Fruit fly (Drosophila melanogaster) whole organism, wandering third instar larva: ENCODE measurements around the gene Dhc62B.

ENCODE experiments used
- CG9705 ChIP-seq: fragments of 200-800 bp; sonication (Bioruptor generic); optimal IDR thresholded peaks from 2 replicates; lab custom pipeline; 2018; ENCODE audit warnings: missing biosample characterization, mild to moderate bottlenecking, missing genetic modification characterization
- Dif ChIP-seq: fragments of 200-275, 200-300 bp; sonication (Bioruptor generic); optimal IDR thresholded peaks from 2 replicates; lab custom pipeline; 2018; ENCODE audit warnings: missing biosample characterization, missing genetic modification characterization; ENCODE audit not compliant: partially characterized antibody
- GATAd ChIP-seq: sonication (Bioruptor generic); optimal IDR thresholded peaks from 2 replicates; lab custom pipeline; 2016; ENCODE audit warnings: missing biosample characterization, missing genetic modification characterization
- HLH106 ChIP-seq: fragments of 200-800 bp; optimal IDR thresholded peaks from 3 replicates; lab custom pipeline; 2019; ENCODE audit warnings: missing biosample characterization, mild to moderate bottlenecking, missing genetic modification characterization, moderate library complexity
- Hnf4 ChIP-seq: fragments of 200-800 bp; sonication (Bioruptor generic); optimal IDR thresholded peaks from 2 replicates; lab custom pipeline; 2016; ENCODE audit warnings: missing biosample characterization, mild to moderate bottlenecking, missing genetic modification characterization
- Hr78 ChIP-seq: fragments of >200 bp; optimal IDR thresholded peaks from 2 replicates; lab custom pipeline; 2017; ENCODE audit warnings: missing biosample characterization, missing genetic modification characterization
- Hr83 ChIP-seq: fragments of 200-300 bp; sonication (Bioruptor generic); optimal IDR thresholded peaks from 2 replicates; lab custom pipeline; 2016; ENCODE audit warnings: missing biosample characterization, mild to moderate bottlenecking, missing genetic modification characterization, moderate library complexity; ENCODE audit not compliant: poor library complexity, severe bottlenecking
- Jra ChIP-seq: sonication (Bioruptor generic); optimal IDR thresholded peaks from 2 replicates; lab custom pipeline; 2016; ENCODE audit warnings: missing biosample characterization, missing genetic modification characterization
- Mio ChIP-seq: sonication (Bioruptor generic); optimal IDR thresholded peaks from 2 replicates; lab custom pipeline; 2016; ENCODE audit warnings: missing biosample characterization, missing genetic modification characterization
- Myc ChIP-seq: fragments of >200 bp; optimal IDR thresholded peaks from 2 replicates; lab custom pipeline; 2017
- N ChIP-seq: fragments of >200 bp; optimal IDR thresholded peaks from 2 replicates; lab custom pipeline; 2018; ENCODE audit warnings: missing biosample characterization, missing external identifiers, missing genetic modification characterization
- OdsH ChIP-seq: fragments of 200-800 bp; sonication (Bioruptor generic); optimal IDR thresholded peaks from 2 replicates; lab custom pipeline; 2016; ENCODE audit warnings: missing biosample characterization, mild to moderate bottlenecking, missing genetic modification characterization
- Rel ChIP-seq, 2 experiments: fragments of 200-800 bp; sonication (Bioruptor generic) in 1 of 2; optimal IDR thresholded peaks; 2 replicates in 1 of 2; 3 replicates in 1 of 2; lab custom pipeline; 2016 to 2019; ENCODE audit warnings: mild to moderate bottlenecking in 2 of 2, missing biosample characterization in 2 of 2, missing genetic modification characterization in 2 of 2, moderate library complexity in 1 of 2
- Sp1 ChIP-seq: fragments of 200-800 bp; sonication (Bioruptor generic); optimal IDR thresholded peaks from 3 replicates; lab custom pipeline; 2019; ENCODE audit warnings: missing biosample characterization, mild to moderate bottlenecking, missing genetic modification characterization, moderate library complexity
- br ChIP-seq: fragments of 200-800 bp; sonication (Bioruptor generic); optimal IDR thresholded peaks from 2 replicates; lab custom pipeline; 2016; ENCODE audit warnings: missing biosample characterization, missing genetic modification characterization
- brk ChIP-seq: fragments of 200-800 bp; sonication (Bioruptor generic); optimal IDR thresholded peaks from 2 replicates; lab custom pipeline; 2016; ENCODE audit warnings: missing biosample characterization, mild to moderate bottlenecking, missing genetic modification characterization
- dl ChIP-seq, 2 experiments: fragments of 175-275, 200-275 bp in 1 of 2; fragments of 200-275 bp in 1 of 2; sonication (Bioruptor generic); optimal IDR thresholded peaks; lab custom pipeline; 2018; ENCODE audit warnings: mild to moderate bottlenecking in 2 of 2, missing biosample characterization in 2 of 2, missing genetic modification characterization in 2 of 2, moderate library complexity in 2 of 2; ENCODE audit not compliant: partially characterized antibody in 2 of 2, insufficient read depth in 1 of 2
- dmrt93B ChIP-seq: fragments of 200-800 bp; sonication (Bioruptor generic); optimal IDR thresholded peaks from 2 replicates; lab custom pipeline; 2018; ENCODE audit warnings: missing biosample characterization, mild to moderate bottlenecking, missing genetic modification characterization
- dsf ChIP-seq: sonication (Bioruptor generic); optimal IDR thresholded peaks from 2 replicates; lab custom pipeline; 2016; ENCODE audit warnings: missing biosample characterization, missing genetic modification characterization, borderline replicate concordance
- foxo ChIP-seq, 2 experiments: fragments of 200-800 bp; sonication (Bioruptor generic); optimal IDR thresholded peaks; 2 replicates in 1 of 2; 3 replicates in 1 of 2; lab custom pipeline; 2016 to 2017; ENCODE audit warnings: missing biosample characterization in 2 of 2, missing genetic modification characterization in 2 of 2
- h ChIP-seq: fragments of 200-800 bp; sonication (Bioruptor generic); optimal IDR thresholded peaks from 3 replicates; lab custom pipeline; 2016; ENCODE audit warnings: missing biosample characterization, mild to moderate bottlenecking, missing genetic modification characterization
- jim ChIP-seq: fragments of 175-275, 200-325 bp; sonication (Bioruptor generic); optimal IDR thresholded peaks from 2 replicates; lab custom pipeline; 2016; ENCODE audit warnings: missing biosample characterization, mild to moderate bottlenecking, missing genetic modification characterization
- lola ChIP-seq: fragments of >200 bp; optimal IDR thresholded peaks from 2 replicates; lab custom pipeline; 2017; ENCODE audit warnings: missing biosample characterization, missing genetic modification characterization
- psq ChIP-seq: fragments of 200-800 bp; sonication (Bioruptor generic); optimal IDR thresholded peaks from 3 replicates; lab custom pipeline; 2017; ENCODE audit warnings: missing biosample characterization, mild to moderate bottlenecking, missing genetic modification characterization, moderate library complexity
- rgr ChIP-seq: fragments of 200-800 bp; sonication (Bioruptor generic); optimal IDR thresholded peaks from 3 replicates; lab custom pipeline; 2016; ENCODE audit warnings: missing biosample characterization, mild to moderate bottlenecking, missing genetic modification characterization
- sv ChIP-seq: fragments of 200-800 bp; sonication (Bioruptor generic); optimal IDR thresholded peaks from 3 replicates; lab custom pipeline; 2016; ENCODE audit warnings: missing biosample characterization, missing genetic modification characterization
- tai ChIP-seq: sonication (Bioruptor generic); optimal IDR thresholded peaks from 2 replicates; lab custom pipeline; 2016; ENCODE audit warnings: missing biosample characterization, missing genetic modification characterization

The Dhc62B gene

dm6 chr3L:1794943-1795696 lies 23.6 kb upstream of the Dhc62B start, which contains the start of the genes alpha-Spec, dlt and Cdc37:
Gene alpha-Spec, minus strand, starts transcription at chr3L:1795328.
Gene dlt, minus strand, starts transcription at chr3L:1795328.
Gene Cdc37, plus strand, starts transcription at chr3L:1795392.
- TF ChIP-seq CG9705 (GFP tag; lab: Kevin White, UChicago) (peak; percentile 44), Jra (no peak), lola (no peak), Sp1 (GFP tag; lab: Kevin White, UChicago) (peak; percentile 21), rgr (peak; percentile 20), HLH106 (peak; percentile 44), Hr83 (GFP tag; lab: Kevin White, UChicago) (no peak), br (GFP tag; lab: Kevin White, UChicago) (peak; percentile 35), Rel (GFP tag; optimal IDR thresholded peaks at IDR 0.05; lab: Kevin White, UChicago) (no peak), Rel (tag; optimal IDR thresholded peaks at IDR 0.05; lab: Kevin White, UChicago) (peak; percentile 53), psq (peak; percentile 2), dl (GFP tag; optimal IDR thresholded peaks at IDR 0.05; lab: Kevin White, UChicago; ENCODE audit: insufficient read depth in 1 of 2, partially characterized antibody in 2 of 2) (no peak), OdsH (peak; percentile 31), brk (GFP tag; lab: Kevin White, UChicago) (no peak), Hr78 (GFP tag; lab: Kevin White, UChicago) (no peak)
- TF ChIP-seq, all 38 proteins: peak for 8

- no peak for TF ChIP-seq Myc
- TF ChIP-seq Dif (GFP tag; lab: Kevin White, UChicago): peak; percentile 68
- peak in 1 of 2 experiments; percentile 37 for TF ChIP-seq dl (GFP tag; optimal IDR thresholded peaks at IDR 0.05; lab: Kevin White, UChicago; ENCODE audit: insufficient read depth in 1 of 2, partially characterized antibody in 2 of 2)
- TF ChIP-seq Rel (GFP tag; optimal IDR thresholded peaks at IDR 0.05; lab: Kevin White, UChicago): no peak
- TF ChIP-seq Rel (tag; optimal IDR thresholded peaks at IDR 0.05; lab: Kevin White, UChicago): peak; percentile 28
Measured at dm6 chr3L:1794164-1794942, 22.8 kb upstream of the Dhc62B start.

- TF ChIP-seq Sp1 (GFP tag; lab: Kevin White, UChicago) (no peak), foxo (GFP tag; optimal IDR thresholded peaks at IDR 0.05; lab: Kevin White, UChicago) (no peak), Jra (no peak), rgr (no peak), Hnf4 (GFP tag; lab: Kevin White, UChicago) (no peak), Myc (no peak), dl (GFP tag; optimal IDR thresholded peaks at IDR 0.05; lab: Kevin White, UChicago; ENCODE audit: insufficient read depth in 1 of 2, partially characterized antibody in 2 of 2) (no peak), Hr78 (GFP tag; lab: Kevin White, UChicago) (no peak), tai (no peak), Hr83 (GFP tag; lab: Kevin White, UChicago) (no peak), lola (no peak), sv (GFP tag; lab: Kevin White, UChicago) (no peak), dsf (GFP tag; lab: Kevin White, UChicago) (no peak), GATAd (GFP tag; lab: Kevin White, UChicago) (no peak), br (GFP tag; lab: Kevin White, UChicago) (no peak), Mio (GFP tag; lab: Kevin White, UChicago) (no peak), h (GFP tag; lab: Kevin White, UChicago) (no peak)
Measured at dm6 chr3L:1789339-1789738, 17.8 kb upstream of the Dhc62B start.

dm6 chr3L:1784092-1784491 lies 12.5 kb upstream of the Dhc62B start:
- TF ChIP-seq dmrt93B (GFP tag; lab: Kevin White, UChicago) (no peak), jim (GFP tag; lab: Kevin White, UChicago) (no peak), Rel (GFP tag; optimal IDR thresholded peaks at IDR 0.05; lab: Kevin White, UChicago) (no peak), Rel (tag; optimal IDR thresholded peaks at IDR 0.05; lab: Kevin White, UChicago) (peak; percentile 91), N (GFP tag; lab: Kevin White, UChicago) (no peak)

dm6 chr3L:1777249-1777648 lies 5.7 kb upstream of the Dhc62B start, which contains the start of the genes CG2021 and mRpL46:
Gene CG2021, minus strand, starts transcription at chr3L:1777411.
Gene mRpL46, plus strand, starts transcription at chr3L:1777439.
- TF ChIP-seq psq (no peak), Myc (no peak), OdsH (no peak), Hr78 (GFP tag; lab: Kevin White, UChicago) (no peak)
